Fruit fly (Drosophila melanogaster) whole organism, embryonic: ENCODE measurements around the gene Cyt-c-p.

Experiments
- CG1233 ChIP-seq: fragments of 200-800 bp; sonication (Bioruptor generic); optimal IDR thresholded peaks from 4 replicates; lab custom pipeline; 2018; ENCODE audit warnings: missing biosample characterization, mild to moderate bottlenecking, missing genetic modification characterization
- CG12769 ChIP-seq: fragments of 200-800 bp; sonication (Bioruptor generic); optimal IDR thresholded peaks from 2 replicates; lab custom pipeline; 2019; ENCODE audit warnings: missing biosample characterization, mild to moderate bottlenecking, missing genetic modification characterization, moderate library complexity
- CG14667 ChIP-seq: fragments of 200-800 bp; sonication (Bioruptor generic); IDR thresholded peaks from 2 replicates; pipeline ENCODE4 v1.3.6; 2022; ENCODE audit warnings: missing biosample characterization, missing genetic modification characterization
- CG1529 ChIP-seq: fragments of 200-800 bp; sonication (Bioruptor generic); optimal IDR thresholded peaks from 3 replicates; lab custom pipeline; 2018; ENCODE audit warnings: missing biosample characterization, missing genetic modification characterization
- CG1602 ChIP-seq: fragments of 200-800 bp; sonication (Bioruptor generic); optimal IDR thresholded peaks from 3 replicates; lab custom pipeline; 2016; ENCODE audit warnings: missing biosample characterization, missing genetic modification characterization
- CG17612 ChIP-seq: fragments of 200-800 bp; sonication (Bioruptor generic); IDR thresholded peaks from 2 replicates; pipeline ENCODE4 v1.3.6; 2022; ENCODE audit warnings: missing biosample characterization, missing genetic modification characterization
- CG18011 ChIP-seq: fragments of 200-800 bp; sonication (Bioruptor generic); optimal IDR thresholded peaks from 2 replicates; lab custom pipeline; 2017; ENCODE audit warnings: missing biosample characterization, missing genetic modification characterization, mild to moderate bottlenecking, moderate library complexity, missing genotype
- CG30020 ChIP-seq: fragments of 200-800 bp; optimal IDR thresholded peaks from 2 replicates; lab custom pipeline; 2019; ENCODE audit warnings: missing biosample characterization, mild to moderate bottlenecking, missing genetic modification characterization, moderate library complexity
- CG30403 ChIP-seq: fragments of 200-800 bp; sonication (Bioruptor generic); optimal IDR thresholded peaks from 3 replicates; lab custom pipeline; 2016; ENCODE audit warnings: missing biosample characterization, missing genetic modification characterization
- CG4854 ChIP-seq: fragments of 200-800 bp; sonication (Bioruptor generic); optimal IDR thresholded peaks from 2 replicates; lab custom pipeline; 2016; ENCODE audit warnings: missing biosample characterization, missing genetic modification characterization, inconsistent platforms
- CG5953 ChIP-seq: fragments of 200-800 bp; sonication (Bioruptor generic); IDR thresholded peaks from 2 replicates; pipeline ENCODE4 v1.3.6; 2022; ENCODE audit warnings: missing biosample characterization, missing genetic modification characterization
- CG8089 ChIP-seq: fragments of 200-800 bp; sonication (Bioruptor generic); optimal IDR thresholded peaks from 3 replicates; lab custom pipeline; 2016; ENCODE audit warnings: missing biosample characterization, missing genetic modification characterization
- CG8359 ChIP-seq: fragments of 200-800 bp; sonication (Bioruptor generic); optimal IDR thresholded peaks from 2 replicates; lab custom pipeline; 2017; ENCODE audit warnings: missing biosample characterization, mild to moderate bottlenecking, missing genetic modification characterization, borderline replicate concordance
- Dll ChIP-seq: fragments of 200-800 bp; sonication (Bioruptor generic); IDR thresholded peaks from 4 replicates; pipeline ENCODE4 v1.3.6; 2022; ENCODE audit warnings: missing biosample characterization, missing genetic modification characterization; ENCODE audit not compliant: partially characterized antibody
- Elba2 ChIP-seq: fragments of 200-800 bp; sonication (Bioruptor generic); optimal IDR thresholded peaks from 3 replicates; lab custom pipeline; 2016; ENCODE audit warnings: missing biosample characterization, missing genetic modification characterization
- HmgD ChIP-seq: fragments of 200-800 bp; sonication (Bioruptor generic); optimal IDR thresholded peaks from 3 replicates; lab custom pipeline; 2016; ENCODE audit warnings: missing biosample characterization, missing genetic modification characterization
- Lhr ChIP-seq: fragments of 200-800 bp; sonication (Bioruptor generic); optimal IDR thresholded peaks from 3 replicates; lab custom pipeline; 2017; ENCODE audit warnings: mild to moderate bottlenecking, missing biosample characterization, missing genetic modification reagents, missing genetic modification characterization
- MESR4 ChIP-seq: fragments of 200-800 bp; sonication (Bioruptor generic); optimal IDR thresholded peaks from 2 replicates; lab custom pipeline; 2018; ENCODE audit warnings: missing biosample characterization, mild to moderate bottlenecking, missing genetic modification characterization, moderate library complexity
- Mes4 ChIP-seq: fragments of 200-800 bp; sonication (Bioruptor generic); optimal IDR thresholded peaks from 2 replicates; lab custom pipeline; 2016; ENCODE audit warnings: missing biosample characterization, missing genetic modification characterization
- NFAT ChIP-seq: fragments of 200-800 bp; sonication (Bioruptor generic); IDR thresholded peaks from 2 replicates; pipeline ENCODE4 v1.3.6; 2022; ENCODE audit warnings: missing biosample characterization, missing genetic modification characterization
- Sry-β ChIP-seq: fragments of 200-800 bp; sonication (Bioruptor generic); optimal IDR thresholded peaks from 2 replicates; lab custom pipeline; 2018; ENCODE audit warnings: missing biosample characterization, mild to moderate bottlenecking, missing genetic modification characterization, moderate library complexity
- ap ChIP-seq: fragments of 200-800 bp; sonication (Bioruptor generic); IDR thresholded peaks from 2 replicates; pipeline ENCODE4 v1.3.6; 2022; ENCODE audit warnings: missing biosample characterization, missing genetic modification characterization
- bigmax ChIP-seq: fragments of 200-800 bp; sonication (Bioruptor generic); optimal IDR thresholded peaks from 2 replicates; lab custom pipeline; 2018; ENCODE audit warnings: missing biosample characterization, mild to moderate bottlenecking, missing genetic modification characterization
- crol ChIP-seq: fragments of 200-800 bp; sonication (Bioruptor generic); IDR thresholded peaks from 2 replicates; pipeline ENCODE4 v1.3.6; 2022; ENCODE audit warnings: missing biosample characterization, missing genetic modification characterization
- dmrt11E ChIP-seq: fragments of 200-800 bp; sonication (Bioruptor generic); optimal IDR thresholded peaks from 3 replicates; lab custom pipeline; 2018; ENCODE audit warnings: missing biosample characterization, mild to moderate bottlenecking, missing genetic modification characterization, moderate library complexity
- en ChIP-seq: fragments of 200-800 bp; sonication (Bioruptor generic); optimal IDR thresholded peaks from 2 replicates; lab custom pipeline; 2016; ENCODE audit warnings: missing biosample characterization, missing genetic modification characterization
- fd3F ChIP-seq: fragments of 200-800 bp; sonication (Bioruptor generic); optimal IDR thresholded peaks from 2 replicates; lab custom pipeline; 2018; ENCODE audit warnings: missing biosample characterization, mild to moderate bottlenecking, missing genetic modification characterization, moderate library complexity
- ftz-f1 ChIP-seq: fragments of 200-800 bp; sonication (Bioruptor generic); optimal IDR thresholded peaks from 2 replicates; lab custom pipeline; 2016; ENCODE audit warnings: missing biosample characterization, missing genetic modification characterization
- gce ChIP-seq: fragments of 200-800 bp; sonication (Bioruptor generic); IDR thresholded peaks from 3 replicates; pipeline ENCODE4 v1.3.6; 2022; ENCODE audit warnings: missing biosample characterization, missing genetic modification characterization
- grau ChIP-seq: fragments of 200-800 bp; optimal IDR thresholded peaks from 3 replicates; lab custom pipeline; 2019; ENCODE audit warnings: missing biosample characterization, mild to moderate bottlenecking, missing genetic modification characterization, moderate library complexity
- grn ChIP-seq: fragments of 200-800 bp; sonication (Bioruptor generic); optimal IDR thresholded peaks from 3 replicates; lab custom pipeline; 2017; ENCODE audit warnings: missing biosample characterization, missing genetic modification characterization
- knrl ChIP-seq: fragments of 200-800 bp; sonication (Bioruptor generic); IDR thresholded peaks from 3 replicates; pipeline ENCODE4 v1.3.6; 2022; ENCODE audit warnings: missing biosample characterization, missing genetic modification characterization; ENCODE audit not compliant: partially characterized antibody
- maf-S ChIP-seq: fragments of 200-800 bp; sonication (Bioruptor generic); optimal IDR thresholded peaks from 2 replicates; lab custom pipeline; 2016; ENCODE audit warnings: missing biosample characterization, missing genetic modification characterization
- mirr ChIP-seq: fragments of 200-800 bp; sonication (Bioruptor generic); optimal IDR thresholded peaks from 3 replicates; lab custom pipeline; 2018; ENCODE audit warnings: missing biosample characterization, mild to moderate bottlenecking, missing genetic modification characterization
- peb ChIP-seq: fragments of 200-800 bp; sonication (Bioruptor generic); IDR thresholded peaks from 2 replicates; pipeline ENCODE4 v1.3.6; 2022; ENCODE audit warnings: missing biosample characterization, missing genetic modification characterization
- phol ChIP-seq: fragments of 200-800 bp; sonication (Bioruptor generic); optimal IDR thresholded peaks from 3 replicates; lab custom pipeline; 2018; ENCODE audit warnings: missing biosample characterization, mild to moderate bottlenecking, missing genetic modification characterization, moderate library complexity
- psq ChIP-seq: fragments of 200-800 bp; sonication (Bioruptor generic); optimal IDR thresholded peaks from 2 replicates; lab custom pipeline; 2017; ENCODE audit warnings: missing biosample characterization, missing genetic modification characterization
- pzg ChIP-seq: fragments of 200-800 bp; sonication (Bioruptor generic); optimal IDR thresholded peaks from 3 replicates; lab custom pipeline; 2018; ENCODE audit warnings: missing biosample characterization, mild to moderate bottlenecking, missing genetic modification characterization, moderate library complexity
- run ChIP-seq: fragments of 200-800 bp; sonication (Bioruptor generic); optimal IDR thresholded peaks from 3 replicates; lab custom pipeline; 2018; ENCODE audit warnings: missing biosample characterization, mild to moderate bottlenecking, missing genetic modification characterization
- sd ChIP-seq: fragments of 200-800 bp; sonication (Bioruptor generic); optimal IDR thresholded peaks from 3 replicates; lab custom pipeline; 2018; ENCODE audit warnings: missing biosample characterization, mild to moderate bottlenecking, missing genetic modification characterization, moderate library complexity
- sens-2 ChIP-seq: fragments of 200-800 bp; sonication (Bioruptor generic); IDR thresholded peaks from 2 replicates; pipeline ENCODE4 v1.3.6; 2022; ENCODE audit warnings: missing biosample characterization, missing genetic modification characterization
- sr ChIP-seq: fragments of 200-800 bp; sonication (Bioruptor generic); IDR thresholded peaks from 3 replicates; pipeline ENCODE4 v1.3.6; 2022; ENCODE audit warnings: missing biosample characterization, missing genetic modification characterization
- trh ChIP-seq: fragments of 200-800 bp; sonication (Bioruptor generic); optimal IDR thresholded peaks from 2 replicates; lab custom pipeline; 2016; ENCODE audit warnings: missing biosample characterization, missing genetic modification characterization
- twi ChIP-seq: fragments of 200-800 bp; optimal IDR thresholded peaks from 2 replicates; lab custom pipeline; 2019; ENCODE audit warnings: missing biosample characterization, mild to moderate bottlenecking, missing genetic modification characterization, moderate library complexity
- tx ChIP-seq: fragments of 200-800 bp; sonication (Bioruptor generic); optimal IDR thresholded peaks from 2 replicates; lab custom pipeline; 2016; ENCODE audit warnings: missing biosample characterization, missing genetic modification characterization
- wor ChIP-seq: fragments of 200-800 bp; sonication (Bioruptor generic); IDR thresholded peaks from 2 replicates; pipeline ENCODE4 v1.3.6; 2022; ENCODE audit warnings: missing biosample characterization, missing genetic modification characterization
- zen2 ChIP-seq: fragments of 200-800 bp; sonication (Bioruptor generic); IDR thresholded peaks from 3 replicates; pipeline ENCODE4 v1.3.6; 2022; ENCODE audit warnings: missing biosample characterization, missing genetic modification characterization; ENCODE audit not compliant: partially characterized antibody
- zfh2 ChIP-seq: fragments of 200-800 bp; sonication (Bioruptor generic); optimal IDR thresholded peaks from 2 replicates; lab custom pipeline; 2016; ENCODE audit warnings: missing biosample characterization, missing genetic modification characterization

Gene Cyt-c-p

dm6 chr2L:16720707-16721700 is 1.3 kb downstream of the Cyt-c-p start (continued):
- TF ChIP-seq Sry-β: peak; percentile 30
- TF ChIP-seq CG30403: peak; percentile 94
- TF ChIP-seq CG8089 (GFP tag; lab: Kevin White, UChicago): peak; percentile 58
- peak; percentile 77 for TF ChIP-seq CG1529
- TF ChIP-seq bigmax: no peak
- peak; percentile 85 for TF ChIP-seq Elba2 (GFP tag; lab: Kevin White, UChicago)
- TF ChIP-seq zen2 (GFP tag; lab: Robert Waterston, UW): no peak
- no peak for TF ChIP-seq CG18011 (GFP tag; lab: Kevin White, UChicago)
- peak; percentile 92 for TF ChIP-seq CG17612 (GFP tag; lab: Robert Waterston, UW)
- TF ChIP-seq CG1602 (GFP tag; lab: Kevin White, UChicago): peak; percentile 86
- peak; percentile 39 for TF ChIP-seq zfh2 (GFP tag; lab: Kevin White, UChicago)
- peak; percentile 53 for TF ChIP-seq Mes4
- TF ChIP-seq CG12769 (tag; lab: Kevin White, UChicago): peak; percentile 67
- no peak for TF ChIP-seq knrl
- TF ChIP-seq grn (GFP tag; lab: Kevin White, UChicago): peak; percentile 55
- peak; percentile 48 for TF ChIP-seq dmrt11E
- peak; percentile 90 for TF ChIP-seq peb (GFP tag; lab: Robert Waterston, UW)
- peak; percentile 83 for TF ChIP-seq grau (tag; lab: Kevin White, UChicago)
- TF ChIP-seq MESR4 (GFP tag; lab: Kevin White, UChicago): no peak
- peak; percentile 66 for TF ChIP-seq maf-S
- no peak for TF ChIP-seq ftz-f1 (GFP tag; lab: Kevin White, UChicago)
- TF ChIP-seq CG8359 (GFP tag; lab: Kevin White, UChicago): peak; percentile 85
- peak; percentile 91 for TF ChIP-seq run (tag; lab: Kevin White, UChicago)
- peak; percentile 90 for TF ChIP-seq wor
- TF ChIP-seq sens-2: peak; percentile 94
- TF ChIP-seq CG4854 (GFP tag; lab: Kevin White, UChicago): peak; percentile 78
- peak; percentile 55 for TF ChIP-seq tx (GFP tag; lab: Kevin White, UChicago)
- TF ChIP-seq mirr (GFP tag; lab: Kevin White, UChicago): peak; percentile 16
- TF ChIP-seq CG5953: peak; percentile 96
- TF ChIP-seq sd: peak; percentile 51
- TF ChIP-seq CG1233 (GFP tag; lab: Kevin White, UChicago): peak; percentile 93
- peak; percentile 94 for TF ChIP-seq phol (tag; lab: Kevin White, UChicago)
- peak; percentile 74; the same call in 2 of the 3 replicates for TF ChIP-seq sr
- TF ChIP-seq pzg (GFP tag; lab: Kevin White, UChicago): peak; percentile 3
- peak; percentile 92 for TF ChIP-seq gce (GFP tag; lab: Robert Waterston, UW)
- TF ChIP-seq HmgD (GFP tag; lab: Kevin White, UChicago): no peak
- peak; percentile 74 for TF ChIP-seq trh (GFP tag; lab: Kevin White, UChicago)
- TF ChIP-seq CG14667 (GFP tag; lab: Robert Waterston, UW): peak; percentile 93
- TF ChIP-seq NFAT (GFP tag; lab: Robert Waterston, UW): peak; percentile 86
- TF ChIP-seq psq (GFP tag; lab: Kevin White, UChicago): peak; percentile 61
- TF ChIP-seq ap (GFP tag; lab: Robert Waterston, UW): peak; percentile 93
- TF ChIP-seq Lhr (GFP tag; lab: Kevin White, UChicago): peak; percentile 68
- TF ChIP-seq crol (GFP tag; lab: Robert Waterston, UW): peak; percentile 31
- TF ChIP-seq Dll (GFP tag; lab: Robert Waterston, UW): no peak
- peak; percentile 88 for TF ChIP-seq fd3F (GFP tag; lab: Kevin White, UChicago)
- peak; percentile 79 for TF ChIP-seq twi (tag; lab: Kevin White, UChicago)
- peak; percentile 55 for TF ChIP-seq en (GFP tag; lab: Kevin White, UChicago)
- peak; percentile 60 for TF ChIP-seq CG30020 (tag; lab: Kevin White, UChicago)
